Fruit fly (Drosophila melanogaster): ENCODE results near the gene CG32277.

- TF ChIP-seq Snoo (tag; optimal IDR thresholded peaks at IDR 0.05) (no peak), Pif1A (GFP tag; optimal IDR thresholded peaks at IDR 0.05) (no peak), CG13204 (GFP tag; optimal IDR thresholded peaks at IDR 0.05) (no peak), CG14655 (GFP tag; optimal IDR thresholded peaks at IDR 0.05) (no peak)
Observed at dm6 chr3L:3204348-3204747, 901 bp downstream of the CG32277 start, which contains the start of gene CG33159.

Data from whole organism, pupa.